Fruit fly (Drosophila melanogaster) whole organism, embryonic: ENCODE measurements around the gene gfzf.
A peak's percentile ranks its signal among the peaks of the same experiment; 100 is the strongest.

Experiments
- BEAF-32 ChIP-seq: fragments of 200-800 bp; sonication (Bioruptor generic); optimal IDR thresholded peaks from 3 replicates; lab custom pipeline; 2017; ENCODE audit warnings: missing biosample characterization, missing genetic modification characterization, mild to moderate bottlenecking, moderate library complexity, missing genetic modification reagents
- CG12219 ChIP-seq: fragments of 200-800 bp; sonication (Bioruptor generic); optimal IDR thresholded peaks from 3 replicates; lab custom pipeline; 2018; ENCODE audit warnings: missing biosample characterization, mild to moderate bottlenecking, missing genetic modification characterization
- CG12299 ChIP-seq: fragments of 200-800 bp; sonication (Bioruptor generic); optimal IDR thresholded peaks from 2 replicates; lab custom pipeline; 2018; ENCODE audit warnings: missing biosample characterization, mild to moderate bottlenecking, missing genetic modification characterization
- CG12391 ChIP-seq: fragments of 200-800 bp; sonication (Bioruptor generic); optimal IDR thresholded peaks from 3 replicates; lab custom pipeline; 2018; ENCODE audit warnings: missing biosample characterization, mild to moderate bottlenecking, missing genetic modification characterization, moderate library complexity
- CG12659 ChIP-seq: fragments of 200-800 bp; sonication (Bioruptor generic); optimal IDR thresholded peaks from 3 replicates; lab custom pipeline; 2017; ENCODE audit warnings: mild to moderate bottlenecking, missing biosample characterization, missing genetic modification reagents, missing genetic modification characterization
- CG12744 ChIP-seq: fragments of 200-800 bp; sonication (Bioruptor generic); optimal IDR thresholded peaks from 2 replicates; lab custom pipeline; 2016; ENCODE audit warnings: missing biosample characterization, missing genetic modification characterization
- CG1529 ChIP-seq: fragments of 200-800 bp; sonication (Bioruptor generic); optimal IDR thresholded peaks from 3 replicates; lab custom pipeline; 2018; ENCODE audit warnings: missing biosample characterization, missing genetic modification characterization
- CG2199 ChIP-seq: fragments of 200-800 bp; sonication (Bioruptor generic); IDR thresholded peaks from 3 replicates; pipeline ENCODE4 v1.3.6; 2022; ENCODE audit warnings: missing biosample characterization, missing genetic modification characterization
- CG3838 ChIP-seq: fragments of 200-800 bp; sonication (Bioruptor generic); optimal IDR thresholded peaks from 3 replicates; lab custom pipeline; 2016; ENCODE audit warnings: missing biosample characterization, missing genetic modification characterization
- CG6175 ChIP-seq: fragments of 200-800 bp; sonication (Bioruptor generic); IDR thresholded peaks from 3 replicates; pipeline ENCODE4 v1.3.6; 2022; ENCODE audit warnings: missing biosample characterization, missing genetic modification characterization
- CG7928 ChIP-seq: fragments of 200-800 bp; sonication (Bioruptor generic); optimal IDR thresholded peaks from 2 replicates; lab custom pipeline; 2017; ENCODE audit warnings: missing biosample characterization, mild to moderate bottlenecking, missing genetic modification characterization
- CG8089 ChIP-seq: fragments of 200-800 bp; sonication (Bioruptor generic); optimal IDR thresholded peaks from 3 replicates; lab custom pipeline; 2016; ENCODE audit warnings: missing biosample characterization, missing genetic modification characterization
- CrebB ChIP-seq: fragments of 200-800 bp; sonication (Bioruptor generic); optimal IDR thresholded peaks from 3 replicates; lab custom pipeline; 2018; ENCODE audit warnings: missing biosample characterization, mild to moderate bottlenecking, missing genetic modification characterization
- D ChIP-seq, 2 experiments: fragments of 200-800 bp in 1 of 2; fragments of >200 bp in 1 of 2; sonication (Bioruptor generic) in 1 of 2; optimal IDR thresholded peaks; 2 replicates in 1 of 2; 3 replicates in 1 of 2; lab custom pipeline; 2017; ENCODE audit warnings: mild to moderate bottlenecking in 1 of 2, missing biosample characterization in 1 of 2, missing genetic modification characterization in 1 of 2, missing genetic modification reagents in 1 of 2
- Dll ChIP-seq: fragments of 200-800 bp; sonication (Bioruptor generic); IDR thresholded peaks from 4 replicates; pipeline ENCODE4 v1.3.6; 2022; ENCODE audit warnings: missing biosample characterization, missing genetic modification characterization; ENCODE audit not compliant: partially characterized antibody
- Drgx ChIP-seq: fragments of 200-800 bp; sonication (Bioruptor generic); IDR thresholded peaks from 2 replicates; pipeline ENCODE4 v1.3.6; 2022; ENCODE audit warnings: missing biosample characterization, missing genetic modification characterization
- Eip74EF ChIP-seq, 2 experiments: fragments of 200-800 bp in 1 of 2; fragments of >200 bp in 1 of 2; sonication (Bioruptor generic) in 1 of 2; optimal IDR thresholded peaks; 2 replicates each; lab custom pipeline; 2017 to 2019; ENCODE audit warnings: missing biosample characterization in 2 of 2, missing genetic modification characterization in 2 of 2, mild to moderate bottlenecking in 1 of 2, moderate library complexity in 1 of 2
- Elba2 ChIP-seq: fragments of 200-800 bp; sonication (Bioruptor generic); optimal IDR thresholded peaks from 3 replicates; lab custom pipeline; 2016; ENCODE audit warnings: missing biosample characterization, missing genetic modification characterization
- HLHmδ ChIP-seq: fragments of 200-800 bp; sonication (Bioruptor generic); optimal IDR thresholded peaks from 2 replicates; lab custom pipeline; 2018; ENCODE audit warnings: missing biosample characterization, mild to moderate bottlenecking, missing genetic modification characterization, moderate library complexity
- Lpt ChIP-seq: fragments of >200 bp; optimal IDR thresholded peaks from 2 replicates; lab custom pipeline; 2018; ENCODE audit warnings: missing biosample characterization, missing genetic modification characterization
- Nf-YC ChIP-seq: fragments of 200-800 bp; optimal IDR thresholded peaks from 3 replicates; lab custom pipeline; 2019; ENCODE audit warnings: missing biosample characterization, mild to moderate bottlenecking, missing genetic modification characterization, moderate library complexity
- Rfx ChIP-seq: fragments of 200-800 bp; sonication (Bioruptor generic); IDR thresholded peaks from 2 replicates; pipeline ENCODE4 v1.3.6; 2022; ENCODE audit warnings: missing biosample characterization, missing genetic modification characterization
- dm ChIP-seq: fragments of 200-800 bp; sonication (Bioruptor generic); optimal IDR thresholded peaks from 3 replicates; lab custom pipeline; 2016; ENCODE audit warnings: missing biosample characterization, missing genetic modification characterization
- ems ChIP-seq: fragments of 200-800 bp; sonication (Bioruptor generic); optimal IDR thresholded peaks from 3 replicates; lab custom pipeline; 2016; ENCODE audit warnings: missing biosample characterization, missing genetic modification characterization
- fd64A ChIP-seq: fragments of 200-800 bp; sonication (Bioruptor generic); optimal IDR thresholded peaks from 3 replicates; lab custom pipeline; 2018; ENCODE audit warnings: missing biosample characterization, mild to moderate bottlenecking, missing genetic modification characterization
- fru ChIP-seq: fragments of >200 bp; optimal IDR thresholded peaks from 2 replicates; lab custom pipeline; 2017
- gcm ChIP-seq: fragments of 200-800 bp; sonication (Bioruptor generic); optimal IDR thresholded peaks from 2 replicates; lab custom pipeline; 2019; ENCODE audit warnings: missing biosample characterization, mild to moderate bottlenecking, missing genetic modification characterization, moderate library complexity
- hb ChIP-seq: fragments of 200-800 bp; sonication (Bioruptor generic); IDR thresholded peaks from 3 replicates; pipeline ENCODE4 v1.3.6; 2022; ENCODE audit warnings: missing biosample characterization, missing genetic modification characterization; ENCODE audit not compliant: partially characterized antibody
- insv ChIP-seq, 2 experiments: fragments of 200-800 bp; sonication (Bioruptor generic); optimal IDR thresholded peaks; 3 replicates each; lab custom pipeline; 2016 to 2018; ENCODE audit warnings: missing biosample characterization in 2 of 2, missing genetic modification characterization in 2 of 2
- lbe ChIP-seq: fragments of 200-800 bp; sonication (Bioruptor generic); optimal IDR thresholded peaks from 2 replicates; lab custom pipeline; 2016; ENCODE audit warnings: missing biosample characterization, mild to moderate bottlenecking, missing genetic modification characterization
- nerfin-1 ChIP-seq: fragments of 200-800 bp; sonication (Bioruptor generic); optimal IDR thresholded peaks from 3 replicates; lab custom pipeline; 2019; ENCODE audit warnings: missing biosample characterization, mild to moderate bottlenecking, missing genetic modification characterization, moderate library complexity
- pan ChIP-seq, 4 experiments: fragments of >200 bp in 3 of 4; fragments of 200-800 bp in 1 of 4; sonication (Bioruptor generic) in 1 of 4; optimal IDR thresholded peaks in 3 of 4; IDR thresholded peaks in 1 of 4; 2 replicates each; pipeline versions ENCODE4 v1.3.6 to Lab custom; 2017 to 2022; ENCODE audit warnings: missing biosample characterization in 2 of 4, missing genetic modification characterization in 2 of 4, mixed read lengths in 1 of 4
- pros ChIP-seq: fragments of 200-800 bp; sonication (Bioruptor generic); optimal IDR thresholded peaks from 3 replicates; lab custom pipeline; 2019; ENCODE audit warnings: missing biosample characterization, mild to moderate bottlenecking, missing genetic modification characterization, moderate library complexity
- sd ChIP-seq: fragments of 200-800 bp; sonication (Bioruptor generic); optimal IDR thresholded peaks from 3 replicates; lab custom pipeline; 2018; ENCODE audit warnings: missing biosample characterization, mild to moderate bottlenecking, missing genetic modification characterization, moderate library complexity
- sens ChIP-seq: fragments of 200-800 bp; sonication (Bioruptor generic); peaks from one replicate; lab custom pipeline; 2016; ENCODE audit warnings: missing biosample characterization, missing genetic modification characterization
- sens-2 ChIP-seq: fragments of 200-800 bp; sonication (Bioruptor generic); IDR thresholded peaks from 2 replicates; pipeline ENCODE4 v1.3.6; 2022; ENCODE audit warnings: missing biosample characterization, missing genetic modification characterization
- sna ChIP-seq: fragments of 200-800 bp; sonication (Bioruptor generic); IDR thresholded peaks from 2 replicates; pipeline ENCODE4 v1.3.6; 2022; ENCODE audit warnings: missing biosample characterization, missing genetic modification characterization; ENCODE audit not compliant: partially characterized antibody
- so ChIP-seq: fragments of 200-800 bp; sonication (Bioruptor generic); IDR thresholded peaks from 3 replicates; pipeline ENCODE4 v1.3.6; 2022; ENCODE audit warnings: missing biosample characterization, missing genetic modification characterization
- sqz ChIP-seq: fragments of 200-800 bp; sonication (Bioruptor generic); optimal IDR thresholded peaks from 3 replicates; lab custom pipeline; 2018; ENCODE audit warnings: missing biosample characterization, mild to moderate bottlenecking, missing genetic modification characterization
- stwl ChIP-seq: fragments of 200-800 bp; sonication (Bioruptor generic); optimal IDR thresholded peaks from 3 replicates; lab custom pipeline; 2018; ENCODE audit warnings: missing biosample characterization, mild to moderate bottlenecking, missing genetic modification characterization, moderate library complexity
- sug ChIP-seq: fragments of 200-800 bp; optimal IDR thresholded peaks from 2 replicates; lab custom pipeline; 2019; ENCODE audit warnings: missing biosample characterization, mild to moderate bottlenecking, missing genetic modification characterization, moderate library complexity
- toy ChIP-seq: fragments of 200-800 bp; sonication (Bioruptor generic); IDR thresholded peaks from 2 replicates; pipeline ENCODE4 v1.3.6; 2022; ENCODE audit warnings: missing biosample characterization, missing genetic modification characterization
- ttk ChIP-seq: fragments of 200-800 bp; sonication (Bioruptor generic); IDR thresholded peaks from 2 replicates; pipeline ENCODE4 v2.1.2; 2022; ENCODE audit warnings: missing biosample characterization, missing genetic modification characterization
- vvl ChIP-seq: fragments of 200-800 bp; sonication (Bioruptor generic); IDR thresholded peaks from 2 replicates; pipeline ENCODE4 v1.3.6; 2022; ENCODE audit warnings: missing biosample characterization, missing genetic modification characterization
- wor ChIP-seq: fragments of 200-800 bp; sonication (Bioruptor generic); IDR thresholded peaks from 2 replicates; pipeline ENCODE4 v1.3.6; 2022; ENCODE audit warnings: missing biosample characterization, missing genetic modification characterization
- zfh1 ChIP-seq: fragments of 200-800 bp; sonication (Bioruptor generic); IDR thresholded peaks from 3 replicates; pipeline ENCODE4 v1.3.6; 2022; ENCODE audit warnings: missing biosample characterization, missing genetic modification characterization

The gfzf gene

DNA sequence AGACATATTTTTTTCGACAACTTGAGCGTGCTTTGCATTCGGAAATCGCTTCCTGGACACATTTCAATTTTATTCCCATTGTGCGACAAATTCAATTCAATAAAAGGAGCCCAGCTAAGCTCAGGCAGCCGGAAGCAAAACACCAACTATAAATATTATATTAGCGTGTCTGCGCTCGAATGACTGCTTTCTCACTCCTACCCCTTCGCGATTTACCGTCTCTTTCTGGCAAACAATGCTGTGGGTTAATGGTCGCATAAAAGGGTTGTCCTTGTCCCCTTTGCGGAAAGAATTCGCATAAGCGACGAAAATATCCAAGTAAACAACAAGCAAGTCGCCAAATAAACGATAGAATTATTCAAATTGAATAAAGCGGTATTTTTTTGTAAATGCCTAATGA, 46.5 kb downstream of the gfzf start:
- no peak for TF ChIP-seq Nf-YC (tag; lab: Kevin White, UChicago)
- TF ChIP-seq CG2199 (GFP tag; lab: Robert Waterston, UW) = 0 out of 3 replicates have a peak, but pooled peaks have one; percentile 16
- peak; percentile 29 for TF ChIP-seq sqz (GFP tag; lab: Kevin White, UChicago)
- peak; percentile 75 for TF ChIP-seq pros (GFP tag; lab: Kevin White, UChicago)
- no peak for TF ChIP-seq BEAF-32 (GFP tag; lab: Kevin White, UChicago)
- TF ChIP-seq zfh1 (GFP tag; lab: Robert Waterston, UW) = 0 out of 3 replicates have a peak, but pooled peaks have one; percentile 21
- TF ChIP-seq CG12659 = no peak
- peak; percentile 7 for TF ChIP-seq sd
- peak; percentile 70 for TF ChIP-seq sens (GFP tag; lab: Kevin White, UChicago)
- TF ChIP-seq fru = no peak

DNA sequence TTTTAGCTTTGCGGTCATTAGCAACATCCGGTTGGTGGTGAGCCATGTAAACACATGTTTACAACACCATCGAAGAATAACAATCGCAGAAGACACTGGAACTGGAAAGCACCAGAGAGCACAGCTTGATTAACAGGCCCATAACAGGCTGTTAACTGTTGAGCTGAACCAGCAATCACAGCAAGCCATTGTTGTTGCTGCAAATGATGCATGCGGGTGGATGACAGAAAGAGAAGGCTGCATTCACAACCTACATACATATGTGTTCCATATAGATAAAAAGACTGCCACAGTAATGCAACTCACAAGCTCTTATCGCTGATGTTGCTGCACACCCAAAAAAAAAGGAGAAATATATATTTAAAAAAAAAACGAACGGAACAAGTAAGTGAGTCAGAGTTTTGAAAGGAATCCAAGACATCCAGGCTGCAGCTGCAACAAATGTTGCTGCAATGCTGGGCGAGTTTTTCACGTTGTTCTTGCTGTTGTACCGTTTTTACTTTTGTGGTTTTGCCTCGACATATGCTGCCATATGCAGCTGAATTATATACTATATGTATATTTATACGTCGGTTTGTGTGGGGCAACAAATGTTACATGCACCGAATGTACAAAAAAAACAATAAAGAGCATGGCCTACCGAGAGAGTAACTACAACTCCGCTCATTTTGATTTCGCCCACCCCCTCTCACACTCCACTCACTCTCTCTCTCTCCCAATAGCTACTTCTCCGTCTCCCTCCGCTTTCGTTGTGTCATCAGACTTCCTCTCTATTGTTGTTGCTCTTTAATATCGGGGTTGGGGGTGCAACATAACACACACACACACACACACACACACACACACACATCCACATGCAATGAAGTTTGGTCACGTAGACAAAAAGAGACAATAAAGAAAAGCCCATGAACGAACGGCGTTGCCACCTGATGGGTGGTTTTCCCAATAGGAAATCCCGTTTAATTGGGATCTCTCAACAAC, 47.6 kb downstream of the gfzf start:
- no peak for TF ChIP-seq D (optimal IDR thresholded peaks at IDR 0.05; lab: Kevin White, UChicago)
- no peak for TF ChIP-seq D (GFP tag; optimal IDR thresholded peaks at IDR 0.05; lab: Kevin White, UChicago)
- TF ChIP-seq CG12744 (GFP tag; lab: Kevin White, UChicago) = no peak
- 0 out of 2 replicates have a peak, but pooled peaks have one; percentile 16 for TF ChIP-seq Drgx
- peak in 1 of 2 experiments; percentile 92 for TF ChIP-seq insv (GFP tag; optimal IDR thresholded peaks at IDR 0.05; lab: Kevin White, UChicago)
- no peak for TF ChIP-seq dm (GFP tag; lab: Kevin White, UChicago)
- no peak for TF ChIP-seq Eip74EF (GFP tag; optimal IDR thresholded peaks at IDR 0.05; lab: Kevin White, UChicago)
- TF ChIP-seq stwl (tag; lab: Kevin White, UChicago) = peak; percentile 17
- TF ChIP-seq Lpt = peak; percentile 73
- no peak for TF ChIP-seq CG6175 (GFP tag; lab: Robert Waterston, UW)
- peak; percentile 19 for TF ChIP-seq CrebB
- TF ChIP-seq Dll (GFP tag; lab: Robert Waterston, UW) = peak; percentile 41; the same call in 2 of the 4 replicates
- no peak for TF ChIP-seq CG8089 (GFP tag; lab: Kevin White, UChicago)
- TF ChIP-seq Rfx = no peak
- no peak for TF ChIP-seq toy (GFP tag; lab: Robert Waterston, UW)
- no peak for TF ChIP-seq CG12391 (tag; lab: Kevin White, UChicago)
- peak; percentile 1 for TF ChIP-seq CG3838 (GFP tag; lab: Kevin White, UChicago)
- TF ChIP-seq wor (GFP tag; lab: Robert Waterston, UW) = no peak
- TF ChIP-seq hb (GFP tag; lab: Robert Waterston, UW) = no peak
- no peak for TF ChIP-seq sug (tag; lab: Kevin White, UChicago)
- 0 out of 3 replicates have a peak, but pooled peaks have one; percentile 9 for TF ChIP-seq so (GFP tag; lab: Robert Waterston, UW)
- TF ChIP-seq ttk (GFP tag; lab: Robert Waterston, UW) = peak; percentile 53; the same call in 1 of the 2 replicates
- peak; percentile 6 for TF ChIP-seq lbe (GFP tag; lab: Kevin White, UChicago)
- peak; percentile 19 for TF ChIP-seq fd64A (GFP tag; lab: Kevin White, UChicago)
- TF ChIP-seq sens-2 (GFP tag; lab: Robert Waterston, UW) = peak; percentile 60
- peak; percentile 7 for TF ChIP-seq nerfin-1 (tag; lab: Kevin White, UChicago)
- no peak for TF ChIP-seq CG7928 (GFP tag; lab: Kevin White, UChicago)
- no peak for TF ChIP-seq sna (GFP tag; lab: Robert Waterston, UW)
- TF ChIP-seq Elba2 (GFP tag; lab: Kevin White, UChicago) = peak; percentile 98
- peak; percentile 26 for TF ChIP-seq CG1529 (GFP tag; lab: Kevin White, UChicago)
- no peak for TF ChIP-seq pan (optimal IDR thresholded peaks at IDR 0.05; lab: Kevin White, UChicago)
- TF ChIP-seq pan (GFP tag; optimal IDR thresholded peaks at IDR 0.05 in 1 of 2, IDR thresholded peaks at IDR 0.05 in 1 of 2) = peak in 1 of 2 experiments; percentile 21
- TF ChIP-seq ems (GFP tag; lab: Kevin White, UChicago) = no peak
- TF ChIP-seq gcm (GFP tag; lab: Kevin White, UChicago) = peak; percentile 89
- TF ChIP-seq HLHmδ (GFP tag; lab: Kevin White, UChicago) = peak; percentile 50
- no peak for TF ChIP-seq CG12299 (tag; lab: Kevin White, UChicago)
- TF ChIP-seq vvl (GFP tag; lab: Robert Waterston, UW) = peak; percentile 58; the same call in 1 of the 2 replicates
- peak; percentile 60 for TF ChIP-seq CG12219 (GFP tag; lab: Kevin White, UChicago)
